Worm (Caenorhabditis elegans) whole organism, L4 larva: Measurements from ENCODE around the gene R08A2.1.

Experiments used
- D1046.2 ChIP-seq: fragments of 200-800 bp; sonication (Bioruptor generic); IDR thresholded peaks from 2 replicates; pipeline ENCODE4 v1.3.6; 2022; ENCODE audit warnings: missing genetic modification characterization, missing compliant biosample characterization
- F10B5.3 ChIP-seq: sonication (generic microtip); optimal IDR thresholded peaks from 2 replicates; lab custom pipeline; 2016; ENCODE audit warnings: mild to moderate bottlenecking, missing genetic modification characterization, missing compliant biosample characterization
- F26F4.8 ChIP-seq: fragments of 200-800 bp; sonication (Bioruptor generic); conservative IDR thresholded peaks from 2 replicates; pipeline ENCODE4 v1.3.6; 2022; ENCODE audit warnings: missing genetic modification characterization, missing compliant biosample characterization
- F44E2.7 ChIP-seq: fragments of 200-800 bp; sonication (Bioruptor generic); IDR thresholded peaks from 2 replicates; pipeline ENCODE4 v2.1.2; 2022; ENCODE audit warnings: missing genetic modification characterization, missing compliant biosample characterization
- T20F7.1 ChIP-seq: fragments of 200-800 bp; sonication (Bioruptor generic); optimal IDR thresholded peaks from 2 replicates; lab custom pipeline; 2018; ENCODE audit warnings: mild to moderate bottlenecking, missing genetic modification characterization, missing compliant biosample characterization
- Y105C5A.15 ChIP-seq: fragments of 200-800 bp; sonication (Bioruptor generic); IDR thresholded peaks from 2 replicates; pipeline ENCODE4 v1.3.6; 2022; ENCODE audit warnings: missing genetic modification characterization, missing compliant biosample characterization
- aly-2 ChIP-seq: sonication (generic microtip); optimal IDR thresholded peaks from 2 replicates; lab custom pipeline; 2018; ENCODE audit warnings: missing biosample characterization, missing genetic modification characterization
- attf-4 ChIP-seq: sonication (generic microtip); optimal IDR thresholded peaks from 3 replicates; lab custom pipeline; 2017; ENCODE audit warnings: missing biosample characterization, missing genetic modification characterization
- ctbp-1 ChIP-seq: fragments of 200-800 bp; sonication (Bioruptor generic); IDR thresholded peaks from 2 replicates; pipeline ENCODE4 v1.3.6; 2022; ENCODE audit warnings: missing genetic modification reagents, missing genetic modification characterization, missing compliant biosample characterization
- daf-16 ChIP-seq, 3 experiments: sonication (generic microtip); optimal IDR thresholded peaks; 2 replicates each; lab custom pipeline; 2016 to 2017; ENCODE audit warnings: missing genetic modification characterization in 3 of 3, missing genetic modification reagents in 3 of 3, mild to moderate bottlenecking in 2 of 3, missing compliant biosample characterization in 2 of 3, missing biosample characterization in 1 of 3, moderate library complexity in 1 of 3
- daf-19 ChIP-seq: fragments of 200-800 bp; sonication (Bioruptor generic); conservative IDR thresholded peaks from 2 replicates; pipeline ENCODE4 v1.3.6; 2022; ENCODE audit warnings: missing genetic modification characterization, missing compliant biosample characterization
- dmd-9 ChIP-seq: fragments of 200-800 bp; sonication (Bioruptor generic); IDR thresholded peaks from 2 replicates; pipeline ENCODE4 v1.3.6; 2022; ENCODE audit warnings: missing genetic modification reagents, missing genetic modification characterization, missing compliant biosample characterization
- duxl-1 ChIP-seq: sonication (generic microtip); optimal IDR thresholded peaks from 2 replicates; lab custom pipeline; 2016; ENCODE audit warnings: mild to moderate bottlenecking, missing genetic modification characterization, moderate library complexity, missing compliant biosample characterization; ENCODE audit not compliant: poor library complexity
- dve-1 ChIP-seq: sonication (generic microtip); optimal IDR thresholded peaks from 2 replicates; lab custom pipeline; 2017; ENCODE audit warnings: antibody characterized with exemption, mild to moderate bottlenecking, missing genetic modification characterization, missing compliant biosample characterization; ENCODE audit not compliant: insufficient read depth
- egl-43 ChIP-seq: fragments of 200-800 bp; sonication (Bioruptor generic); IDR thresholded peaks from 2 replicates; pipeline ENCODE4 v1.3.6; 2022; ENCODE audit warnings: missing genetic modification reagents, missing genetic modification characterization, missing compliant biosample characterization
- fkh-10 ChIP-seq: fragments of 150-350 bp; optimal IDR thresholded peaks from 2 replicates; lab custom pipeline; 2014; ENCODE audit warnings: missing biosample characterization, missing genetic modification reagents, missing genetic modification characterization
- hif-1 ChIP-seq, 2 experiments: sonication (generic microtip); optimal IDR thresholded peaks; 2 replicates each; lab custom pipeline; 2016 to 2017; ENCODE audit warnings: missing compliant biosample characterization in 2 of 2, missing genetic modification characterization in 2 of 2, missing genetic modification reagents in 2 of 2, missing genotype in 2 of 2, mild to moderate bottlenecking in 1 of 2
- hlh-30 ChIP-seq: sonication (generic microtip); optimal IDR thresholded peaks from 2 replicates; lab custom pipeline; 2017; ENCODE audit warnings: antibody characterized with exemption, mild to moderate bottlenecking, missing genetic modification characterization, missing compliant biosample characterization; ENCODE audit not compliant: insufficient read depth
- hmg-1.1 ChIP-seq: fragments of 200-800 bp; sonication (Bioruptor generic); IDR thresholded peaks from 2 replicates; pipeline ENCODE4 v1.3.6; 2022; ENCODE audit warnings: missing genetic modification reagents, missing genetic modification characterization, missing compliant biosample characterization
- jun-1 ChIP-seq: fragments of 150-350 bp; optimal IDR thresholded peaks from 2 replicates; lab custom pipeline; 2014; ENCODE audit warnings: missing biosample characterization, missing genetic modification reagents, missing genetic modification characterization
- lin-1 ChIP-seq: fragments of 200-800 bp; sonication (Bioruptor generic); IDR thresholded peaks from 2 replicates; pipeline ENCODE4 v1.3.6; 2022; ENCODE audit warnings: missing genetic modification reagents, missing genetic modification characterization, missing compliant biosample characterization
- lir-3 ChIP-seq: sonication (generic microtip); optimal IDR thresholded peaks from 2 replicates; lab custom pipeline; 2016; ENCODE audit warnings: mild to moderate bottlenecking, missing genetic modification characterization, missing compliant biosample characterization
- lsy-2 ChIP-seq, 2 experiments: fragments of 150-350 bp in 1 of 2; sonication (generic microtip) in 1 of 2; optimal IDR thresholded peaks; 2 replicates each; lab custom pipeline; 2014 to 2017; ENCODE audit warnings: missing biosample characterization in 2 of 2, missing genetic modification characterization in 2 of 2
- madf-5 ChIP-seq, 2 experiments: fragments of 200-800 bp; sonication (Bioruptor generic); IDR thresholded peaks; 2 replicates each; pipeline ENCODE4 v1.3.6; 2022; ENCODE audit warnings: missing compliant biosample characterization in 2 of 2, missing genetic modification characterization in 2 of 2
- mdt-29 ChIP-seq: fragments of 200-800 bp; sonication (Bioruptor generic); IDR thresholded peaks from 2 replicates; pipeline ENCODE4 v1.3.6; 2022; ENCODE audit warnings: missing genetic modification reagents, missing genetic modification characterization, missing compliant biosample characterization
- mep-1 ChIP-seq: fragments of 150-350 bp; sonication (generic microtip); optimal IDR thresholded peaks from 3 replicates; lab custom pipeline; 2014; ENCODE audit warnings: missing biosample characterization, missing genetic modification characterization
- mes-2 ChIP-seq: sonication (generic microtip); optimal IDR thresholded peaks from 2 replicates; lab custom pipeline; 2016; ENCODE audit warnings: missing genotype, mild to moderate bottlenecking, missing genetic modification characterization, missing compliant biosample characterization; ENCODE audit not compliant: poor library complexity, severe bottlenecking
- mxl-3 ChIP-seq: fragments of 200-800 bp; sonication (Bioruptor generic); optimal IDR thresholded peaks from 2 replicates; lab custom pipeline; 2018; ENCODE audit warnings: mild to moderate bottlenecking, missing genetic modification characterization, missing compliant biosample characterization
- nhr-10 ChIP-seq: fragments of 150-350 bp; optimal IDR thresholded peaks from 2 replicates; lab custom pipeline; 2014; ENCODE audit warnings: missing biosample characterization, missing genetic modification characterization
- nhr-102 ChIP-seq: sonication (generic microtip); optimal IDR thresholded peaks from 2 replicates; lab custom pipeline; 2016; ENCODE audit warnings: mild to moderate bottlenecking, missing genetic modification characterization, moderate library complexity, missing compliant biosample characterization
- nhr-11 ChIP-seq: fragments of 150-350 bp; optimal IDR thresholded peaks from 2 replicates; lab custom pipeline; 2014; ENCODE audit warnings: missing biosample characterization, missing genetic modification characterization
- nhr-111 ChIP-seq: fragments of 200-800 bp; sonication (Bioruptor generic); optimal IDR thresholded peaks from 2 replicates; lab custom pipeline; 2018; ENCODE audit warnings: mild to moderate bottlenecking, missing genetic modification characterization, missing compliant biosample characterization
- nhr-28 ChIP-seq: fragments of 150-350 bp; optimal IDR thresholded peaks from 2 replicates; lab custom pipeline; 2014; ENCODE audit warnings: missing biosample characterization, missing genetic modification characterization
- nhr-42 ChIP-seq: fragments of 200-800 bp; sonication (Bioruptor generic); IDR thresholded peaks from 2 replicates; pipeline ENCODE4 v1.3.6; 2022; ENCODE audit warnings: missing genetic modification characterization, missing compliant biosample characterization
- nhr-48 ChIP-seq: sonication (generic microtip); optimal IDR thresholded peaks from 2 replicates; lab custom pipeline; 2016; ENCODE audit warnings: mild to moderate bottlenecking, missing genetic modification characterization, missing compliant biosample characterization
- nhr-76 ChIP-seq: fragments of 150-350 bp; optimal IDR thresholded peaks from 2 replicates; lab custom pipeline; 2014; ENCODE audit warnings: missing biosample characterization, missing genetic modification characterization
- nhr-77 ChIP-seq: fragments of 150-350 bp; optimal IDR thresholded peaks from 2 replicates; lab custom pipeline; 2014; ENCODE audit warnings: missing biosample characterization, missing genetic modification characterization
- pha-4 ChIP-seq, 2 experiments: fragments of 150-350 bp in 1 of 2; fragments of 200-800 bp in 1 of 2; sonication (Bioruptor generic) in 1 of 2; IDR thresholded peaks in 1 of 2; optimal IDR thresholded peaks in 1 of 2; 2 replicates each; pipeline versions ENCODE4 v1.3.6 to Lab custom; 2014 to 2022; ENCODE audit warnings: missing genetic modification characterization in 2 of 2, missing genetic modification reagents in 2 of 2, missing biosample characterization in 1 of 2, missing compliant biosample characterization in 1 of 2
- php-3 ChIP-seq: fragments of 200-800 bp; sonication (Bioruptor generic); IDR thresholded peaks from 2 replicates; pipeline ENCODE4 v1.3.6; 2022; ENCODE audit warnings: missing genetic modification reagents, missing genetic modification characterization, missing compliant biosample characterization
- rbr-2 ChIP-seq: sonication (generic microtip); optimal IDR thresholded peaks from 2 replicates; lab custom pipeline; 2016; ENCODE audit warnings: missing genotype, missing genetic modification characterization, missing compliant biosample characterization
- saeg-2 ChIP-seq: fragments of 200-800 bp; sonication (Bioruptor generic); IDR thresholded peaks from 2 replicates; pipeline ENCODE4 v1.3.6; 2022; ENCODE audit warnings: missing genetic modification reagents, missing genetic modification characterization, missing compliant biosample characterization
- set-16 ChIP-seq: fragments of 200-800 bp; sonication (Bioruptor generic); IDR thresholded peaks from 2 replicates; pipeline ENCODE4 v1.3.6; 2022; ENCODE audit warnings: missing genetic modification reagents, missing genetic modification characterization, missing compliant biosample characterization
- skn-1 ChIP-seq: fragments of 150-350 bp; optimal IDR thresholded peaks from 2 replicates; lab custom pipeline; 2014; ENCODE audit warnings: missing biosample characterization, missing genetic modification characterization
- tag-97 ChIP-seq: fragments of 200-800 bp; sonication (Bioruptor generic); IDR thresholded peaks from 2 replicates; pipeline ENCODE4 v1.3.6; 2022; ENCODE audit warnings: missing genetic modification characterization, missing compliant biosample characterization
- tra-1 ChIP-seq: fragments of 200-800 bp; sonication (Bioruptor generic); IDR thresholded peaks from 2 replicates; pipeline ENCODE4 v1.3.6; 2022; ENCODE audit warnings: missing genetic modification reagents, missing genetic modification characterization, missing compliant biosample characterization
- zag-1 ChIP-seq: fragments of 150-350 bp; optimal IDR thresholded peaks from 2 replicates; lab custom pipeline; 2014; ENCODE audit warnings: missing biosample characterization, missing genetic modification characterization
- zip-11 ChIP-seq: fragments of 200-800 bp; sonication (Bioruptor generic); IDR thresholded peaks from 2 replicates; pipeline ENCODE4 v1.3.6; 2022; ENCODE audit warnings: missing genetic modification characterization, missing compliant biosample characterization
- ztf-11 ChIP-seq: fragments of 150-350 bp; optimal IDR thresholded peaks from 2 replicates; lab custom pipeline; 2014; ENCODE audit warnings: missing biosample characterization, missing genetic modification characterization

The R08A2.1 gene

DNA sequence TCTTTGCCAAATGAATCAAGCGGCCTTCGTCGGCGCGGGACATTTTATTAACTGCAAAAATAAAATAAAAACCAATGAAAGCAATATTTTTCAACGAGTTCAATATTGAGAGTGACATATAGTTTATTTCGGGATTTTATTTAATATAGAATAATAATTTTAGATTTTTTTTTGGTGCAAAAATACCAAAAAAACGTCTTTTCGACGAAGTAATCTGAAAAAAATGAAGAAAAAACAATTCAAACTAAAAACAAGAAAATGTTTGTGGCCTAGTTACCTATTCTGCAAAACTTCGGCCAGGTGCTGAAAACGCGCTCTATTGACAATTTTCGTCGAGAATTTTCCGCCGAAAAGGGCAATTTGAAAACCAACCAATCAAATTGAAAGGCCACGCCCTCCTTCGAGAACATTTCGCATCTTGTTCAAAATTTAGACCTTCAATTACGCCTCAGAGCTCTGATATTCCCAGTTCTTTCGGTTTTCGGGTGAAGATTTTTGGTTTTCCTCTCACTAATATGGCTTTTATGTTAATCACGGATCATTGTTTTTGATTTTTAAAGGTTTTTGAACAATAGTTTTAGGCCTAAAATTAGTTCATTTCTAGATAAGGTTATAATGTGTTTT lies 33.8 kb downstream of the R08A2.1 start, which contains the start of gene C47E8.4 (continued):
- TF ChIP-seq pha-4 (GFP tag; IDR thresholded peaks at IDR 0.05; lab: Robert Waterston, UW) (peak; percentile 94), pha-4 (tag; optimal IDR thresholded peaks at IDR 0.05; lab: Kevin White, UChicago) (peak; percentile 90), set-16 (GFP tag; lab: Robert Waterston, UW) (peak; percentile 64), daf-16 (GFP tag; optimal IDR thresholded peaks at IDR 0.05; lab: Kevin White, UChicago) (peak; percentile 66 to 98), daf-16 (tag; optimal IDR thresholded peaks at IDR 0.05; lab: Kevin White, UChicago) (peak; percentile 78), nhr-42 (GFP tag; lab: Robert Waterston, UW) (peak; percentile 91), saeg-2 (GFP tag; lab: Robert Waterston, UW) (peak; percentile 91), nhr-111 (GFP tag; lab: Kevin White, UChicago) (peak; percentile 54), fkh-10 (peak; percentile 96), F26F4.8 (GFP tag; lab: Robert Waterston, UW) (no peak), hlh-30 (tag; lab: Kevin White, UChicago) (peak; percentile 91), nhr-102 (tag; lab: Kevin White, UChicago) (peak; percentile 97), zag-1 (peak; percentile 4), egl-43 (GFP tag; lab: Robert Waterston, UW) (peak; percentile 89; the same call in 1 of the 2 replicates), aly-2 (tag; lab: Kevin White, UChicago) (no peak), mxl-3 (GFP tag; lab: Kevin White, UChicago) (peak; percentile 69), madf-5 (GFP tag; IDR thresholded peaks at IDR 0.05; lab: Robert Waterston, UW) (peak; percentile 74 to 81; a peak in 2 of 4 replicates), F44E2.7 (GFP tag; lab: Robert Waterston, UW) (no peak), attf-4 (tag; lab: Kevin White, UChicago) (no peak), ctbp-1 (GFP tag; lab: Robert Waterston, UW) (peak; percentile 97), skn-1 (no peak), nhr-77 (tag; lab: Kevin White, UChicago) (peak; percentile 93), F10B5.3 (peak; percentile 92), D1046.2 (peak; percentile 83; the same call in 1 of the 2 replicates), mes-2 (tag; lab: Kevin White, UChicago) (peak; percentile 99), dmd-9 (GFP tag; lab: Robert Waterston, UW) (peak; percentile 99), nhr-10 (peak; percentile 82), nhr-28 (tag; lab: Kevin White, UChicago) (peak; percentile 83), ztf-11 (tag; lab: Kevin White, UChicago) (no peak), daf-19 (GFP tag; lab: Robert Waterston, UW) (no peak; the same call in 1 of the 2 replicates), jun-1 (tag; lab: Kevin White, UChicago) (peak; percentile 89), tra-1 (peak; percentile 98), hif-1 (tag; optimal IDR thresholded peaks at IDR 0.05; lab: Kevin White, UChicago) (peak; percentile 77 to 95), nhr-76 (peak; percentile 68), nhr-11 (peak; percentile 99), nhr-48 (peak; percentile 94), mep-1 (peak; percentile 98), lin-1 (GFP tag; lab: Robert Waterston, UW) (peak; percentile 89), rbr-2 (tag; lab: Kevin White, UChicago) (peak; percentile 98), dve-1 (tag; lab: Kevin White, UChicago) (peak; percentile 99), mdt-29 (peak; percentile 99), T20F7.1 (peak; percentile 91), tag-97 (GFP tag; lab: Robert Waterston, UW) (peak; percentile 96), lsy-2 (tag; optimal IDR thresholded peaks at IDR 0.05; lab: Kevin White, UChicago) (peak; percentile 93 to 98), Y105C5A.15 (GFP tag; lab: Robert Waterston, UW) (no peak), lir-3 (tag; lab: Kevin White, UChicago) (peak; percentile 77), hmg-1.1 (GFP tag; lab: Robert Waterston, UW) (peak; percentile 95), zip-11 (GFP tag; lab: Robert Waterston, UW) (0 out of 2 replicates have a peak, but pooled peaks have one; percentile 31), duxl-1 (tag; lab: Kevin White, UChicago) (peak; percentile 96), php-3 (GFP tag; lab: Robert Waterston, UW) (peak; percentile 89)
